Worm (Caenorhabditis elegans): ENCODE results near the gene irld-47.
A peak's percentile ranks its signal among the peaks of the same experiment; 100 is the strongest.

Gene irld-47

ce11 chrII:7816163-7816776 lies 6.1 kb downstream of the irld-47 start, which contains the start of gene cki-2:
Gene cki-2, plus strand, starts transcription at chrII:7816499.
- TF ChIP-seq F26F4.8 (GFP tag; conservative IDR thresholded peaks at IDR 0.05): no peak
- TF ChIP-seq daf-16 (GFP tag; optimal IDR thresholded peaks at IDR 0.05): no peak
- peak; percentile 26 for TF ChIP-seq daf-16 (tag; optimal IDR thresholded peaks at IDR 0.05)
- TF ChIP-seq dpl-1 (GFP tag; optimal IDR thresholded peaks at IDR 0.05): peak; percentile 25
- TF ChIP-seq lin-38 (GFP tag; IDR thresholded peaks at IDR 0.05): peak; percentile 60
- peak; percentile 4 for TF ChIP-seq nhr-28 (tag; optimal IDR thresholded peaks at IDR 0.05)
- no peak for TF ChIP-seq R02D3.7 (tag; optimal IDR thresholded peaks at IDR 0.05)
- peak in 1 of 2 experiments; percentile 7 for TF ChIP-seq lsy-2 (tag; optimal IDR thresholded peaks at IDR 0.05)
- peak in 1 of 2 experiments; percentile 22 for TF ChIP-seq unc-62 (GFP tag; optimal IDR thresholded peaks at IDR 0.05 in 1 of 2)
- TF ChIP-seq unc-62 (tag; optimal IDR thresholded peaks at IDR 0.05): no peak
- TF ChIP-seq pqm-1 (tag; optimal IDR thresholded peaks at IDR 0.05): peak; percentile 38

- no peak for TF ChIP-seq lin-38 (GFP tag; IDR thresholded peaks at IDR 0.05)
- TF ChIP-seq F10B5.3 (tag; optimal IDR thresholded peaks at IDR 0.05): no peak
- TF ChIP-seq mxl-2 (GFP tag; conservative IDR thresholded peaks at IDR 0.05): no peak
- no peak for TF ChIP-seq madf-5 (GFP tag; IDR thresholded peaks at IDR 0.05)
- TF ChIP-seq ctbp-1 (GFP tag; IDR thresholded peaks at IDR 0.05): no peak
- TF ChIP-seq lin-1 (GFP tag; IDR thresholded peaks at IDR 0.05): no peak
- no peak for TF ChIP-seq lin-13 (GFP tag; optimal IDR thresholded peaks at IDR 0.05)
- TF ChIP-seq fos-1 (tag; optimal IDR thresholded peaks at IDR 0.05): no peak
- no peak for TF ChIP-seq attf-4 (tag; optimal IDR thresholded peaks at IDR 0.05)
- TF ChIP-seq unc-62 (GFP tag; optimal IDR thresholded peaks at IDR 0.05 in 1 of 2): no peak
- TF ChIP-seq unc-62 (tag; optimal IDR thresholded peaks at IDR 0.05): no peak
- TF ChIP-seq nhr-28 (tag; optimal IDR thresholded peaks at IDR 0.05): no peak
- no peak for TF ChIP-seq nhr-111 (GFP tag; optimal IDR thresholded peaks at IDR 0.05)
- TF ChIP-seq T26A8.4 (GFP tag; IDR thresholded peaks at IDR 0.05): no peak
- no peak for TF ChIP-seq lsy-2 (tag; optimal IDR thresholded peaks at IDR 0.05)
- TF ChIP-seq egl-27 (tag; optimal IDR thresholded peaks at IDR 0.05): no peak
- no peak for TF ChIP-seq ceh-32 (tag; optimal IDR thresholded peaks at IDR 0.05; ENCODE audit: poor library complexity)
- no peak for TF ChIP-seq lin-29 (GFP tag; IDR thresholded peaks at IDR 0.05)
- no peak for TF ChIP-seq unc-39 (tag; optimal IDR thresholded peaks at IDR 0.05)
- no peak for TF ChIP-seq zfp-2 (tag; optimal IDR thresholded peaks at IDR 0.05)
- TF ChIP-seq ZK546.5 (tag; optimal IDR thresholded peaks at IDR 0.05): no peak
Observed at ce11 chrII:7815406-7815805, 6.9 kb downstream of the irld-47 start.

DNA sequence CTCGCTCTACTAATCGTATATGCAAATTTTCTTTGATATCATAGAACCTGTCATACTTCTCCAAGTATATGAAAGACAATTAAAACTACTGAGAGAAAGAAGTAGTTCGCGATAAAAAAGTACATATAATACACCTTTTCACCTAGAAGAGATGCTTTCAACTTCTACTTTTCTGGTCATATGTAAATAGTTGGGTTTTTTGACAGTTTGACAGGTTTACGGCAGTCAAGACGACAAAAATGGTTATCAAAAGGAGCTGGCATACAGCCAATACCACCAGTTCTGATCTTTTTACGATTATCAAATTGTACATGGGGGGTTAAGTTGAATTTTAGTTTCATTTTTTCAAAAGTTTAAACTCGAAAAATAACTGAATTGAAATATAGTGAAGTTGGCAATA lies 7.4 kb downstream of the irld-47 start:
- TF ChIP-seq nhr-102 (tag; optimal IDR thresholded peaks at IDR 0.05) (peak; percentile 29), nhr-28 (tag; optimal IDR thresholded peaks at IDR 0.05) (peak; percentile 73), set-16 (GFP tag; IDR thresholded peaks at IDR 0.05) (no peak), zfp-2 (tag; optimal IDR thresholded peaks at IDR 0.05) (no peak), nhr-48 (tag; optimal IDR thresholded peaks at IDR 0.05) (peak; percentile 34), hlh-11 (tag; optimal IDR thresholded peaks at IDR 0.05) (peak; percentile 86), aha-1 (tag) (peak; percentile 57), madf-5 (GFP tag; IDR thresholded peaks at IDR 0.05) (no peak), dve-1 (tag; optimal IDR thresholded peaks at IDR 0.05; ENCODE audit: insufficient read depth) (peak; percentile 93), F37D6.2 (tag; optimal IDR thresholded peaks at IDR 0.05) (no peak), mep-1 (tag; optimal IDR thresholded peaks at IDR 0.05) (no peak), mdt-29 (GFP tag; IDR thresholded peaks at IDR 0.05) (no peak), lim-7 (GFP tag; IDR thresholded peaks at IDR 0.05) (no peak), snpc-1.2 (GFP tag; IDR thresholded peaks at IDR 0.05) (no peak), mes-2 (tag; optimal IDR thresholded peaks at IDR 0.05; ENCODE audit: poor library complexity, severe bottlenecking) (no peak), php-3 (GFP tag; IDR thresholded peaks at IDR 0.05) (peak; percentile 96), vab-7 (GFP tag; IDR thresholded peaks at IDR 0.05) (no peak), hlh-30 (tag; optimal IDR thresholded peaks at IDR 0.05; ENCODE audit: insufficient read depth) (peak; percentile 7), lin-1 (GFP tag; IDR thresholded peaks at IDR 0.05) (no peak), dmd-6 (GFP tag; IDR thresholded peaks at IDR 0.05) (no peak; the same call in none of the 2 replicates), unc-62 (GFP tag; optimal IDR thresholded peaks at IDR 0.05 in 1 of 2) (peak; percentile 8 to 73), unc-62 (tag; optimal IDR thresholded peaks at IDR 0.05) (no peak), nhr-41 (GFP tag; IDR thresholded peaks at IDR 0.05) (no peak), lsy-2 (tag; optimal IDR thresholded peaks at IDR 0.05) (peak in 1 of 2 experiments; percentile 10), nhr-111 (GFP tag; optimal IDR thresholded peaks at IDR 0.05) (no peak), daf-16 (GFP tag; optimal IDR thresholded peaks at IDR 0.05) (no peak), daf-16 (tag; optimal IDR thresholded peaks at IDR 0.05) (peak; percentile 90), pha-4 (GFP tag; IDR thresholded peaks at IDR 0.05) (no peak), pha-4 (tag; optimal IDR thresholded peaks at IDR 0.05) (no peak)
